Worm (Caenorhabditis elegans) whole organism, late embryonic: ENCODE data around the gene evl-14.

ENCODE experiments used
- K02D7.2 ChIP-seq: sonication (generic microtip); optimal IDR thresholded peaks from 2 replicates; lab custom pipeline; 2017; ENCODE audit warnings: mild to moderate bottlenecking, missing genetic modification characterization, missing compliant biosample characterization
- ceh-30 ChIP-seq: fragments of 150-350 bp; optimal IDR thresholded peaks from 2 replicates; lab custom pipeline; 2014; ENCODE audit warnings: missing biosample characterization, missing genetic modification characterization
- ceh-9 ChIP-seq: sonication (generic microtip); optimal IDR thresholded peaks from 2 replicates; lab custom pipeline; 2016; ENCODE audit warnings: mild to moderate bottlenecking, missing genetic modification characterization, inconsistent platforms, missing compliant biosample characterization
- che-1 ChIP-seq: sonication (generic microtip); optimal IDR thresholded peaks from 2 replicates; lab custom pipeline; 2016; ENCODE audit warnings: mild to moderate bottlenecking, missing genetic modification characterization, missing compliant biosample characterization
- elt-4 ChIP-seq: sonication (generic microtip); optimal IDR thresholded peaks from 2 replicates; lab custom pipeline; 2016; ENCODE audit warnings: missing genetic modification characterization, missing compliant biosample characterization
- eyg-1 ChIP-seq: sonication (generic microtip); optimal IDR thresholded peaks from 2 replicates; lab custom pipeline; 2016; ENCODE audit warnings: missing genotype, missing genetic modification characterization, missing compliant biosample characterization
- nhr-11 ChIP-seq: fragments of 150-350 bp; optimal IDR thresholded peaks from 2 replicates; lab custom pipeline; 2014; ENCODE audit warnings: missing biosample characterization, missing genetic modification characterization
- pha-4 ChIP-seq: fragments of 150-350 bp; optimal IDR thresholded peaks from 2 replicates; lab custom pipeline; 2018; ENCODE audit warnings: missing biosample characterization, missing genetic modification reagents, missing genetic modification characterization
- pqm-1 ChIP-seq: sonication (generic microtip); optimal IDR thresholded peaks from 2 replicates; lab custom pipeline; 2016; ENCODE audit warnings: missing genetic modification characterization, missing compliant biosample characterization
- sox-2 ChIP-seq: fragments of 200-800 bp; sonication (Bioruptor generic); IDR thresholded peaks from 2 replicates; pipeline ENCODE4 v1.3.6; 2022; ENCODE audit warnings: missing genetic modification reagents, missing genetic modification characterization, missing compliant biosample characterization
- unc-3 ChIP-seq, 2 experiments: fragments of 200-800 bp in 1 of 2; sonication (Bioruptor generic) in 1 of 2; sonication (generic microtip) in 1 of 2; conservative IDR thresholded peaks in 1 of 2; optimal IDR thresholded peaks in 1 of 2; 2 replicates each; pipeline versions ENCODE4 v1.3.6 to Lab custom; 2016 to 2022; ENCODE audit warnings: missing compliant biosample characterization in 2 of 2, missing genetic modification characterization in 2 of 2, missing genetic modification reagents in 1 of 2
- zip-5 ChIP-seq: sonication (generic microtip); optimal IDR thresholded peaks from 2 replicates; lab custom pipeline; 2016; ENCODE audit warnings: missing genetic modification characterization, missing compliant biosample characterization
- ztf-16 ChIP-seq: sonication (generic microtip); optimal IDR thresholded peaks from 2 replicates; lab custom pipeline; 2017; ENCODE audit warnings: missing genetic modification characterization, missing compliant biosample characterization

ce11 chrIII:4314502-4314901, 1.6 kb upstream of the evl-14 start:
- TF ChIP-seq ceh-30, result no peak
- no peak for TF ChIP-seq elt-4
- TF ChIP-seq pha-4 (tag; lab: Kevin White, UChicago), result no peak
- no peak for TF ChIP-seq K02D7.2
- no peak for TF ChIP-seq pqm-1 (tag; lab: Kevin White, UChicago)
- TF ChIP-seq che-1, result no peak
- TF ChIP-seq eyg-1 (tag; lab: Kevin White, UChicago), result no peak
- no peak for TF ChIP-seq ztf-16 (tag; lab: Kevin White, UChicago)
- no peak for TF ChIP-seq sox-2
- TF ChIP-seq unc-3 (GFP tag; conservative IDR thresholded peaks at IDR 0.05; lab: Robert Waterston, UW), result no peak
- no peak for TF ChIP-seq unc-3 (tag; optimal IDR thresholded peaks at IDR 0.05; lab: Kevin White, UChicago)
- no peak for TF ChIP-seq nhr-11 (tag; lab: Kevin White, UChicago)
- TF ChIP-seq zip-5, result no peak
- no peak for TF ChIP-seq ceh-9
